Worm (Caenorhabditis elegans): ENCODE results near the gene mpz-5.

Gene mpz-5

ce11 chrIV:10381035-10381434 is 7.4 kb upstream of the mpz-5 start:
- no peak for TF ChIP-seq B0310.2 (tag; optimal IDR thresholded peaks at IDR 0.05)
- no peak for TF ChIP-seq tbx-11 (GFP tag; IDR thresholded peaks at IDR 0.05)
- TF ChIP-seq F13C5.2 (tag; optimal IDR thresholded peaks at IDR 0.05) = no peak
- no peak for TF ChIP-seq hmbx-1 (tag; optimal IDR thresholded peaks at IDR 0.05)
- no peak for TF ChIP-seq ceh-36 (tag; optimal IDR thresholded peaks at IDR 0.05)
- TF ChIP-seq hmg-4 (GFP tag; optimal IDR thresholded peaks at IDR 0.05) = no peak
- no peak for TF ChIP-seq ceh-13 (GFP tag; optimal IDR thresholded peaks at IDR 0.05)
- no peak for TF ChIP-seq flt-1 (GFP tag; IDR thresholded peaks at IDR 0.05)
- no peak for TF ChIP-seq ets-7 (tag; optimal IDR thresholded peaks at IDR 0.05)
- no peak for TF ChIP-seq tra-4 (tag; optimal IDR thresholded peaks at IDR 0.05)
- no peak for TF ChIP-seq hnd-1 (tag; optimal IDR thresholded peaks at IDR 0.05)
- no peak for TF ChIP-seq aly-1 (tag; optimal IDR thresholded peaks at IDR 0.05)
- no peak for TF ChIP-seq scrt-1 (GFP tag; IDR thresholded peaks at IDR 0.05)
- TF ChIP-seq pes-1 (GFP tag; IDR thresholded peaks at IDR 0.05) = no peak
- TF ChIP-seq tbx-37 (GFP tag; conservative IDR thresholded peaks at IDR 0.05) = no peak
- TF ChIP-seq sea-1 (GFP tag; conservative IDR thresholded peaks at IDR 0.05) = no peak

- TF ChIP-seq hmg-4 (GFP tag; optimal IDR thresholded peaks at IDR 0.05) (peak; percentile 37), ceh-13 (GFP tag; optimal IDR thresholded peaks at IDR 0.05) (no peak), F13C5.2 (tag; optimal IDR thresholded peaks at IDR 0.05) (peak; percentile 4)
Measured at ce11 chrIV:10380626-10381025, 7.0 kb upstream of the mpz-5 start.

- TF ChIP-seq ceh-13 (GFP tag; optimal IDR thresholded peaks at IDR 0.05) (no peak), flt-1 (GFP tag; IDR thresholded peaks at IDR 0.05) (no peak), B0310.2 (tag; optimal IDR thresholded peaks at IDR 0.05) (no peak), tbx-11 (GFP tag; IDR thresholded peaks at IDR 0.05) (no peak), pes-1 (GFP tag; IDR thresholded peaks at IDR 0.05) (no peak), tbx-37 (GFP tag; conservative IDR thresholded peaks at IDR 0.05) (no peak), hmg-4 (GFP tag; optimal IDR thresholded peaks at IDR 0.05) (no peak), F13C5.2 (tag; optimal IDR thresholded peaks at IDR 0.05) (no peak), tra-4 (tag; optimal IDR thresholded peaks at IDR 0.05) (no peak), scrt-1 (GFP tag; IDR thresholded peaks at IDR 0.05) (no peak), aly-1 (tag; optimal IDR thresholded peaks at IDR 0.05) (no peak), hnd-1 (tag; optimal IDR thresholded peaks at IDR 0.05) (no peak), ceh-36 (tag; optimal IDR thresholded peaks at IDR 0.05) (no peak), sea-1 (GFP tag; conservative IDR thresholded peaks at IDR 0.05) (no peak), ets-7 (tag; optimal IDR thresholded peaks at IDR 0.05) (no peak)
Measured at ce11 chrIV:10374601-10375000, 979 bp upstream of the mpz-5 start, which contains the start of gene mask-1. Gene mask-1, plus strand, starts transcription at chrIV:10374901.

- no peak for TF ChIP-seq hnd-1 (tag; optimal IDR thresholded peaks at IDR 0.05)
- TF ChIP-seq flt-1 (GFP tag; IDR thresholded peaks at IDR 0.05) = no peak
- no peak for TF ChIP-seq hmbx-1 (tag; optimal IDR thresholded peaks at IDR 0.05)
- TF ChIP-seq scrt-1 (GFP tag; IDR thresholded peaks at IDR 0.05) = no peak
- no peak for TF ChIP-seq tbx-11 (GFP tag; IDR thresholded peaks at IDR 0.05)
- TF ChIP-seq F13C5.2 (tag; optimal IDR thresholded peaks at IDR 0.05) = no peak
- no peak for TF ChIP-seq hmg-4 (GFP tag; optimal IDR thresholded peaks at IDR 0.05)
- no peak for TF ChIP-seq aly-1 (tag; optimal IDR thresholded peaks at IDR 0.05)
- no peak for TF ChIP-seq sea-1 (GFP tag; conservative IDR thresholded peaks at IDR 0.05)
Measured at ce11 chrIV:10368326-10368725, 5.3 kb downstream of the mpz-5 start, which contains the start of gene iars-1. Gene iars-1, plus strand, starts transcription at chrIV:10368601.

ce11 chrIV:10367740-10368246 is 5.8 kb downstream of the mpz-5 start, which contains the start of gene pges-2:
Gene pges-2, minus strand, starts transcription at chrIV:10367790.
- TF ChIP-seq ets-7 (tag; optimal IDR thresholded peaks at IDR 0.05) (no peak), F13C5.2 (tag; optimal IDR thresholded peaks at IDR 0.05) (no peak), pes-1 (GFP tag; IDR thresholded peaks at IDR 0.05) (no peak), sea-1 (GFP tag; conservative IDR thresholded peaks at IDR 0.05) (no peak), tbx-11 (GFP tag; IDR thresholded peaks at IDR 0.05) (no peak), ceh-13 (GFP tag; optimal IDR thresholded peaks at IDR 0.05) (no peak), B0310.2 (tag; optimal IDR thresholded peaks at IDR 0.05) (no peak), ceh-36 (tag; optimal IDR thresholded peaks at IDR 0.05) (no peak), hnd-1 (tag; optimal IDR thresholded peaks at IDR 0.05) (no peak), tra-4 (tag; optimal IDR thresholded peaks at IDR 0.05) (no peak), tbx-37 (GFP tag; conservative IDR thresholded peaks at IDR 0.05) (no peak), flt-1 (GFP tag; IDR thresholded peaks at IDR 0.05) (no peak), hmg-4 (GFP tag; optimal IDR thresholded peaks at IDR 0.05) (no peak)

- TF ChIP-seq scrt-1 (GFP tag; IDR thresholded peaks at IDR 0.05) (no peak), ceh-13 (GFP tag; optimal IDR thresholded peaks at IDR 0.05) (no peak), tbx-11 (GFP tag; IDR thresholded peaks at IDR 0.05) (no peak), aly-1 (tag; optimal IDR thresholded peaks at IDR 0.05) (no peak)
Measured at ce11 chrIV:10366018-10366417, 7.6 kb downstream of the mpz-5 start, which contains the start of gene sir-2.1. Gene sir-2.1, minus strand, starts transcription at chrIV:10366229.

- TF ChIP-seq hmg-4 (GFP tag; optimal IDR thresholded peaks at IDR 0.05) = no peak
- no peak for TF ChIP-seq aly-1 (tag; optimal IDR thresholded peaks at IDR 0.05)
- no peak for TF ChIP-seq hnd-1 (tag; optimal IDR thresholded peaks at IDR 0.05)
- TF ChIP-seq pes-1 (GFP tag; IDR thresholded peaks at IDR 0.05) = no peak
- no peak for TF ChIP-seq scrt-1 (GFP tag; IDR thresholded peaks at IDR 0.05)
- TF ChIP-seq tbx-11 (GFP tag; IDR thresholded peaks at IDR 0.05) = no peak
- TF ChIP-seq ama-1 (optimal IDR thresholded peaks at IDR 0.05) = no peak
- no peak for TF ChIP-seq flt-1 (GFP tag; IDR thresholded peaks at IDR 0.05)
- TF ChIP-seq ceh-13 (GFP tag; optimal IDR thresholded peaks at IDR 0.05) = no peak
- no peak for TF ChIP-seq B0310.2 (tag; optimal IDR thresholded peaks at IDR 0.05)
- no peak for TF ChIP-seq ets-7 (tag; optimal IDR thresholded peaks at IDR 0.05)
- no peak for TF ChIP-seq F13C5.2 (tag; optimal IDR thresholded peaks at IDR 0.05)
- TF ChIP-seq tra-4 (tag; optimal IDR thresholded peaks at IDR 0.05) = no peak
- TF ChIP-seq ceh-36 (tag; optimal IDR thresholded peaks at IDR 0.05) = no peak
- no peak for TF ChIP-seq tbx-37 (GFP tag; conservative IDR thresholded peaks at IDR 0.05)
- TF ChIP-seq sea-1 (GFP tag; conservative IDR thresholded peaks at IDR 0.05) = no peak
- TF ChIP-seq hmbx-1 (tag; optimal IDR thresholded peaks at IDR 0.05) = no peak
Measured at ce11 chrIV:10360336-10360735, 13.3 kb downstream of the mpz-5 start, which contains the start of gene ugt-59. Gene ugt-59, plus strand, starts transcription at chrIV:10360636.
